Fruit fly (Drosophila melanogaster) whole organism, adult: ENCODE data around the gene CheA75a.

Experiments used
- CG11617 ChIP-seq: fragments of 200-800 bp; sonication (Bioruptor generic); optimal IDR thresholded peaks from 2 replicates; lab custom pipeline; 2017; ENCODE audit warnings: mild to moderate bottlenecking, missing biosample characterization, missing genetic modification reagents, missing genetic modification characterization
- CG12768 ChIP-seq: fragments of 200-800 bp; sonication (Bioruptor generic); optimal IDR thresholded peaks from 2 replicates; lab custom pipeline; 2017; ENCODE audit warnings: missing biosample characterization, missing genetic modification characterization, mild to moderate bottlenecking, moderate library complexity, missing genetic modification reagents
- CG14711 ChIP-seq: fragments of 200-800 bp; sonication (Bioruptor generic); optimal IDR thresholded peaks from 2 replicates; lab custom pipeline; 2018; ENCODE audit warnings: missing biosample characterization, mild to moderate bottlenecking, missing genetic modification characterization, moderate library complexity
- CG1620 ChIP-seq: fragments of 200-800 bp; sonication (Bioruptor generic); optimal IDR thresholded peaks from 2 replicates; lab custom pipeline; 2016; ENCODE audit warnings: missing biosample characterization, missing genetic modification characterization
- CG33017 ChIP-seq: fragments of 200-800 bp; sonication (Bioruptor generic); optimal IDR thresholded peaks from 2 replicates; lab custom pipeline; 2018; ENCODE audit warnings: missing biosample characterization, mild to moderate bottlenecking, missing genetic modification characterization, moderate library complexity
- CG5204 ChIP-seq: fragments of 200-800 bp; sonication (Bioruptor generic); optimal IDR thresholded peaks from 2 replicates; lab custom pipeline; 2016; ENCODE audit warnings: missing biosample characterization, missing genetic modification characterization
- CG7045 ChIP-seq: fragments of 200-800 bp; sonication (Bioruptor generic); optimal IDR thresholded peaks from 2 replicates; lab custom pipeline; 2017; ENCODE audit warnings: missing biosample characterization, mild to moderate bottlenecking, missing genetic modification characterization
- CG7101 ChIP-seq: fragments of 200-800 bp; sonication (Bioruptor generic); optimal IDR thresholded peaks from 2 replicates; lab custom pipeline; 2018; ENCODE audit warnings: missing biosample characterization, mild to moderate bottlenecking, missing genetic modification characterization, moderate library complexity
- Clk ChIP-seq: fragments of 200-800 bp; sonication (Bioruptor generic); optimal IDR thresholded peaks from 2 replicates; lab custom pipeline; 2017; ENCODE audit warnings: missing biosample characterization, missing genetic modification characterization
- Hr96 ChIP-seq: fragments of 200-800 bp; sonication (Bioruptor generic); optimal IDR thresholded peaks from 2 replicates; lab custom pipeline; 2016; ENCODE audit warnings: missing biosample characterization, missing genetic modification characterization
- bab1 ChIP-seq: fragments of 200-800 bp; sonication (Bioruptor generic); optimal IDR thresholded peaks from 3 replicates; lab custom pipeline; 2019; ENCODE audit warnings: missing biosample characterization, mild to moderate bottlenecking, missing genetic modification characterization, moderate library complexity
- cnc ChIP-seq, 2 experiments: fragments of >200 bp; optimal IDR thresholded peaks; 2 replicates each; lab custom pipeline; 2017
- kay ChIP-seq: fragments of 200-800 bp; sonication (Bioruptor generic); peaks from one replicate; lab custom pipeline; 2016; ENCODE audit warnings: missing biosample characterization, missing genetic modification characterization, borderline replicate concordance
- ovo ChIP-seq: fragments of 200-800 bp; sonication (Bioruptor generic); optimal IDR thresholded peaks from 2 replicates; lab custom pipeline; 2016; ENCODE audit warnings: missing biosample characterization, missing genetic modification characterization

dm6 chr3L:18219388-18219787, 32.5 kb upstream of the CheA75a start:
- TF ChIP-seq CG11617 (no peak), kay (no peak), CG5204 (GFP tag; lab: Kevin White, UChicago) (no peak), CG7101 (tag; lab: Kevin White, UChicago) (no peak), ovo (no peak), CG33017 (tag; lab: Kevin White, UChicago) (no peak), CG7045 (GFP tag; lab: Kevin White, UChicago) (no peak), CG1620 (GFP tag; lab: Kevin White, UChicago) (no peak), bab1 (no peak), Hr96 (GFP tag; lab: Kevin White, UChicago) (no peak), CG14711 (tag; lab: Kevin White, UChicago) (no peak), cnc (optimal IDR thresholded peaks at IDR 0.05; lab: Kevin White, UChicago) (no peak), CG12768 (GFP tag; lab: Kevin White, UChicago) (no peak), Clk (no peak)
